Fruit fly (Drosophila melanogaster) whole organism, prepupa: ENCODE measurements around the gene Drs.

Source experiments
- Blimp-1 ChIP-seq: fragments of 200-800 bp; sonication (Bioruptor generic); optimal IDR thresholded peaks from 3 replicates; lab custom pipeline; 2017; ENCODE audit warnings: missing biosample characterization, missing genetic modification characterization, mild to moderate bottlenecking, moderate library complexity, missing genetic modification reagents
- CG10631 ChIP-seq: fragments of 200-800 bp; sonication (Bioruptor generic); optimal IDR thresholded peaks from 2 replicates; lab custom pipeline; 2016; ENCODE audit warnings: missing biosample characterization, missing genetic modification characterization
- CG10669 ChIP-seq: fragments of 200-800 bp; sonication (Bioruptor generic); optimal IDR thresholded peaks from 3 replicates; lab custom pipeline; 2018; ENCODE audit warnings: missing biosample characterization, mild to moderate bottlenecking, missing genetic modification characterization, moderate library complexity
- CG11294 ChIP-seq: fragments of 200-800 bp; sonication (Bioruptor generic); IDR thresholded peaks from 2 replicates; pipeline ENCODE4 v1.3.6; 2022; ENCODE audit warnings: missing biosample characterization, missing genetic modification characterization
- CG11762 ChIP-seq: fragments of 200-800 bp; sonication (Bioruptor generic); optimal IDR thresholded peaks from 3 replicates; lab custom pipeline; 2016; ENCODE audit warnings: missing biosample characterization, missing genetic modification characterization; ENCODE audit not compliant: insufficient read depth
- CG11902 ChIP-seq: fragments of 200-800 bp; sonication (Bioruptor generic); optimal IDR thresholded peaks from 3 replicates; lab custom pipeline; 2016; ENCODE audit warnings: missing biosample characterization, missing genetic modification characterization
- CG15336 ChIP-seq: fragments of 200-800 bp; sonication (Bioruptor generic); IDR thresholded peaks from 2 replicates; pipeline ENCODE4 v1.3.6; 2022; ENCODE audit warnings: missing biosample characterization, missing genetic modification characterization
- CG1621 ChIP-seq: fragments of 200-800 bp; sonication (Bioruptor generic); optimal IDR thresholded peaks from 3 replicates; lab custom pipeline; 2018; ENCODE audit warnings: missing biosample characterization, mild to moderate bottlenecking, missing genetic modification characterization
- CG16779 ChIP-seq: fragments of 200-800 bp; sonication (Bioruptor generic); optimal IDR thresholded peaks from 3 replicates; lab custom pipeline; 2017; ENCODE audit warnings: missing biosample characterization, mild to moderate bottlenecking, missing genetic modification characterization
- CG3032 ChIP-seq: fragments of 200-800 bp; optimal IDR thresholded peaks from 2 replicates; lab custom pipeline; 2019; ENCODE audit warnings: missing biosample characterization, mild to moderate bottlenecking, missing genetic modification characterization, moderate library complexity
- CG31627 ChIP-seq: fragments of 200-800 bp; sonication (Bioruptor generic); optimal IDR thresholded peaks from 3 replicates; lab custom pipeline; 2016; ENCODE audit warnings: missing biosample characterization, missing genetic modification characterization
- CG32006 ChIP-seq: fragments of 200-800 bp; sonication (Bioruptor generic); optimal IDR thresholded peaks from 3 replicates; lab custom pipeline; 2017; ENCODE audit warnings: missing biosample characterization, mild to moderate bottlenecking, missing genetic modification characterization
- CG34406 ChIP-seq: fragments of 200-800 bp; sonication (Bioruptor generic); optimal IDR thresholded peaks from 3 replicates; lab custom pipeline; 2016; ENCODE audit warnings: missing biosample characterization, missing genetic modification characterization
- CG3919 ChIP-seq: fragments of 200-800 bp; sonication (Bioruptor generic); optimal IDR thresholded peaks from 3 replicates; lab custom pipeline; 2016; ENCODE audit warnings: missing biosample characterization, missing genetic modification characterization
- CG4318 ChIP-seq: fragments of 200-800 bp; sonication (Bioruptor generic); optimal IDR thresholded peaks from 3 replicates; lab custom pipeline; 2017; ENCODE audit warnings: missing biosample characterization, mild to moderate bottlenecking, missing genetic modification characterization
- CG6163 ChIP-seq: fragments of 200-800 bp; sonication (Bioruptor generic); IDR thresholded peaks from 3 replicates; pipeline ENCODE4 v1.3.6; 2022; ENCODE audit warnings: missing biosample characterization, missing genetic modification characterization
- CG6276 ChIP-seq: fragments of 200-800 bp; sonication (Bioruptor generic); optimal IDR thresholded peaks from 2 replicates; lab custom pipeline; 2017; ENCODE audit warnings: missing biosample characterization, mild to moderate bottlenecking, missing genetic modification characterization
- CG6792 ChIP-seq: fragments of 200-800 bp; sonication (Bioruptor generic); optimal IDR thresholded peaks from 3 replicates; lab custom pipeline; 2016; ENCODE audit warnings: missing biosample characterization, missing genetic modification characterization
- CG6808 ChIP-seq: fragments of 200-800 bp; sonication (Bioruptor generic); optimal IDR thresholded peaks from 3 replicates; lab custom pipeline; 2017; ENCODE audit warnings: missing biosample characterization, missing genetic modification characterization, mild to moderate bottlenecking, moderate library complexity, missing genetic modification reagents
- CG7368 ChIP-seq: fragments of 200-800 bp; sonication (Bioruptor generic); optimal IDR thresholded peaks from 3 replicates; lab custom pipeline; 2016; ENCODE audit warnings: missing biosample characterization, missing genetic modification characterization
- CG8119 ChIP-seq: fragments of 200-800 bp; sonication (Bioruptor generic); IDR thresholded peaks from 3 replicates; pipeline ENCODE4 v1.3.6; 2022; ENCODE audit warnings: missing biosample characterization, missing genetic modification characterization
- CG8319 ChIP-seq: fragments of 200-800 bp; sonication (Bioruptor generic); optimal IDR thresholded peaks from 3 replicates; lab custom pipeline; 2016; ENCODE audit warnings: missing biosample characterization, missing genetic modification characterization
- CG8632 ChIP-seq: fragments of 200-800 bp; sonication (Bioruptor generic); optimal IDR thresholded peaks from 3 replicates; lab custom pipeline; 2016; ENCODE audit warnings: missing biosample characterization, missing genetic modification characterization
- CG9139 ChIP-seq: fragments of 200-800 bp; sonication (Bioruptor generic); optimal IDR thresholded peaks from 3 replicates; lab custom pipeline; 2017; ENCODE audit warnings: missing biosample characterization, mild to moderate bottlenecking, missing genetic modification characterization
- Eip75B ChIP-seq: fragments of 200-800 bp; sonication (Bioruptor generic); optimal IDR thresholded peaks from 3 replicates; lab custom pipeline; 2016; ENCODE audit warnings: missing biosample characterization, missing genetic modification characterization
- Eip93F ChIP-seq: fragments of 200-800 bp; sonication (Bioruptor generic); optimal IDR thresholded peaks from 2 replicates; lab custom pipeline; 2016; ENCODE audit warnings: missing biosample characterization, mild to moderate bottlenecking, missing genetic modification characterization
- Ets21C ChIP-seq: fragments of 200-800 bp; sonication (Bioruptor generic); optimal IDR thresholded peaks from 3 replicates; lab custom pipeline; 2016; ENCODE audit warnings: missing biosample characterization, missing genetic modification characterization
- Gug ChIP-seq: fragments of 200-800 bp; sonication (Bioruptor generic); IDR thresholded peaks from 2 replicates; pipeline ENCODE4 v1.3.6; 2022; ENCODE audit warnings: missing biosample characterization, missing genetic modification characterization
- Hr38 ChIP-seq: sonication (Bioruptor generic); optimal IDR thresholded peaks from 2 replicates; lab custom pipeline; 2016; ENCODE audit warnings: missing biosample characterization, missing genetic modification characterization
- Hr39 ChIP-seq: fragments of 200-800 bp; sonication (Bioruptor generic); optimal IDR thresholded peaks from 2 replicates; lab custom pipeline; 2016; ENCODE audit warnings: missing biosample characterization, missing genetic modification characterization
- Hr4 ChIP-seq: fragments of 200-800 bp; sonication (Bioruptor generic); optimal IDR thresholded peaks from 3 replicates; lab custom pipeline; 2016; ENCODE audit warnings: missing biosample characterization, missing genetic modification characterization
- Met ChIP-seq: fragments of 200-800 bp; sonication (Bioruptor generic); optimal IDR thresholded peaks from 3 replicates; lab custom pipeline; 2016; ENCODE audit warnings: missing biosample characterization, missing genetic modification characterization
- Smox ChIP-seq: fragments of 200-800 bp; sonication (Bioruptor generic); optimal IDR thresholded peaks from 3 replicates; lab custom pipeline; 2016; ENCODE audit warnings: missing biosample characterization, missing genetic modification characterization
- Sox102F ChIP-seq: fragments of 200-800 bp; sonication (Bioruptor generic); optimal IDR thresholded peaks from 2 replicates; lab custom pipeline; 2016; ENCODE audit warnings: missing biosample characterization, mild to moderate bottlenecking, missing genetic modification characterization
- Sox15 ChIP-seq: fragments of 200-800 bp; sonication (Bioruptor generic); optimal IDR thresholded peaks from 3 replicates; lab custom pipeline; 2016; ENCODE audit warnings: missing biosample characterization, missing genetic modification characterization
- acj6 ChIP-seq: fragments of 200-800 bp; sonication (Bioruptor generic); optimal IDR thresholded peaks from 3 replicates; lab custom pipeline; 2016; ENCODE audit warnings: missing biosample characterization, missing genetic modification characterization
- dac ChIP-seq: fragments of 200-800 bp; sonication (Bioruptor generic); optimal IDR thresholded peaks from 2 replicates; lab custom pipeline; 2017; ENCODE audit warnings: missing biosample characterization, mild to moderate bottlenecking, missing genetic modification characterization
- dsx ChIP-seq: fragments of 200-800 bp; optimal IDR thresholded peaks from 3 replicates; lab custom pipeline; 2019; ENCODE audit warnings: missing biosample characterization, mild to moderate bottlenecking, missing genetic modification characterization, moderate library complexity; ENCODE audit not compliant: poor library complexity, severe bottlenecking
- eg ChIP-seq: fragments of 200-800 bp; sonication (Bioruptor generic); IDR thresholded peaks from 3 replicates; pipeline ENCODE4 v1.3.6; 2022; ENCODE audit warnings: missing biosample characterization, missing genetic modification characterization
- esn ChIP-seq: fragments of 200-800 bp; sonication (Bioruptor generic); optimal IDR thresholded peaks from 2 replicates; lab custom pipeline; 2016; ENCODE audit warnings: missing biosample characterization, mild to moderate bottlenecking, missing genetic modification characterization, moderate library complexity
- fd59A ChIP-seq: fragments of 200-800 bp; sonication (Bioruptor generic); optimal IDR thresholded peaks from 2 replicates; lab custom pipeline; 2017; ENCODE audit warnings: missing biosample characterization, mild to moderate bottlenecking, missing genetic modification characterization, missing genetic modification reagents
- fkh ChIP-seq: fragments of 200-800 bp; sonication (Bioruptor generic); optimal IDR thresholded peaks from 3 replicates; lab custom pipeline; 2017; ENCODE audit warnings: missing biosample characterization, mild to moderate bottlenecking, missing genetic modification characterization, moderate library complexity
- lz ChIP-seq: fragments of 200-800 bp; sonication (Bioruptor generic); optimal IDR thresholded peaks from 3 replicates; lab custom pipeline; 2016; ENCODE audit warnings: missing biosample characterization, missing genetic modification characterization
- net ChIP-seq: fragments of 200-800 bp; sonication (Bioruptor generic); optimal IDR thresholded peaks from 3 replicates; lab custom pipeline; 2016; ENCODE audit warnings: missing biosample characterization, missing genetic modification characterization
- pdm3 ChIP-seq: fragments of 200-800 bp; sonication (Bioruptor generic); optimal IDR thresholded peaks from 3 replicates; lab custom pipeline; 2016; ENCODE audit warnings: missing biosample characterization, missing genetic modification characterization
- salr ChIP-seq, 2 experiments: fragments of 200-800 bp; sonication (Bioruptor generic); optimal IDR thresholded peaks; 3 replicates each; lab custom pipeline; 2016 to 2018; ENCODE audit warnings: missing biosample characterization in 2 of 2, missing genetic modification characterization in 2 of 2, mild to moderate bottlenecking in 1 of 2
- spab ChIP-seq: fragments of 200-800 bp; sonication (Bioruptor generic); optimal IDR thresholded peaks from 2 replicates; lab custom pipeline; 2017; ENCODE audit warnings: missing biosample characterization, mild to moderate bottlenecking, missing genetic modification characterization, missing genetic modification reagents
- ss ChIP-seq, 2 experiments: fragments of 200-800 bp; sonication (Bioruptor generic); optimal IDR thresholded peaks; 2 replicates in 1 of 2; 3 replicates in 1 of 2; lab custom pipeline; 2017 to 2018; ENCODE audit warnings: mild to moderate bottlenecking in 2 of 2, missing biosample characterization in 2 of 2, missing genetic modification characterization in 2 of 2, moderate library complexity in 1 of 2
- svp ChIP-seq: fragments of 200-800 bp; sonication (Bioruptor generic); peaks from one replicate; lab custom pipeline; 2016; ENCODE audit warnings: missing biosample characterization, missing genetic modification characterization
- topi ChIP-seq: fragments of 200-800 bp; sonication (Bioruptor generic); optimal IDR thresholded peaks from 3 replicates; lab custom pipeline; 2016; ENCODE audit warnings: missing biosample characterization, missing genetic modification characterization
- vri ChIP-seq: fragments of 200-800 bp; sonication (Bioruptor generic); optimal IDR thresholded peaks from 3 replicates; lab custom pipeline; 2016; ENCODE audit warnings: missing biosample characterization, mild to moderate bottlenecking, missing genetic modification characterization

The Drs gene

DNA sequence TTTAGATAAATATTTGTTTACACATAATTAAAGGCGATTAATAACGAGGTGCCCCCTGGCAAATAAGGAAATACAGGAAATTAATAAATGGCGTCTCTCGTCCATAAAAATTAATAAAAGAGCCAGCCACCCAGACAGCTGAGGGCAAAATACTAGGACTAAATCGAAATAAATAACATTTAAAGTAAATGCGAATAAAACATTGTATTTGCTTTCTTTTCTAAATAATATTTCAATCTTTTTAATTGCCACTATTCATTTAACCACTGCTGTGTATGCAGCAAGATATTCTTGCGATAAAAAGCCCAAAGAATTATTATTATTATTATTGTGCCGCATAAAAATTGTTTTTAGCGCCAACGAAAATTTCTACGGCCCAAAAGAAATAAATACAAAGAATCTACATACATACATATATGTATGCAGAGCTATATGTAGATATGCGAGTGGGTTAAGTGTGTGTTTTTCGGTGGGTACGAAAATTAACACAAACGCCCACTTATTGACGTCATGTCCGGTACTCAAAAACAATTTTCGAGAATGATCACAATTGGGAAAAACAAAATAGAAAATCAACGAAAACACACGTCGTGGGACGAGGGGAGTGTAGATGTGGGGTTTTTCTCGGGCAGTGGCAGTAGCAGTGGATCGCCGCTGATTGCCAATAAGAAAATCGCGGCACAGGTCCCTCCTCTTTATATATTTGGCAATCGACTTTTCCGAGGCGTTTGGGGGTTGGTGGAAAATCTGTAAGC is 37.1 kb downstream of the Drs start:
- no peak for TF ChIP-seq CG7368 (GFP tag; lab: Kevin White, UChicago)
- TF ChIP-seq CG10631 (GFP tag; lab: Kevin White, UChicago) = no peak
- TF ChIP-seq spab = no peak
- TF ChIP-seq CG6808 (GFP tag; lab: Kevin White, UChicago) = no peak
- TF ChIP-seq CG16779 (tag; lab: Kevin White, UChicago) = no peak
- TF ChIP-seq Eip75B (GFP tag; lab: Kevin White, UChicago) = no peak
- TF ChIP-seq Hr4 (GFP tag; lab: Kevin White, UChicago) = no peak
- TF ChIP-seq CG3919 (GFP tag; lab: Kevin White, UChicago) = no peak
- no peak for TF ChIP-seq CG32006 (GFP tag; lab: Kevin White, UChicago)
- no peak for TF ChIP-seq CG3032 (tag; lab: Kevin White, UChicago)
- TF ChIP-seq CG4318 (GFP tag; lab: Kevin White, UChicago) = no peak
- no peak for TF ChIP-seq salr (GFP tag; optimal IDR thresholded peaks at IDR 0.05; lab: Kevin White, UChicago)
- no peak for TF ChIP-seq CG8319 (GFP tag; lab: Kevin White, UChicago)
- no peak for TF ChIP-seq CG8632 (GFP tag; lab: Kevin White, UChicago)
- TF ChIP-seq acj6 (GFP tag; lab: Kevin White, UChicago) = peak; percentile 9
- TF ChIP-seq CG34406 = no peak
- no peak for TF ChIP-seq Gug (GFP tag; lab: Robert Waterston, UW)
- no peak for TF ChIP-seq CG15336 (GFP tag; lab: Robert Waterston, UW)
- no peak for TF ChIP-seq CG1621 (tag; lab: Kevin White, UChicago)
- TF ChIP-seq Smox (GFP tag; lab: Kevin White, UChicago) = no peak
- peak; percentile 24 for TF ChIP-seq esn (GFP tag; lab: Kevin White, UChicago)
- TF ChIP-seq Hr39 = peak; percentile 29
- no peak for TF ChIP-seq CG11902 (GFP tag; lab: Kevin White, UChicago)
- TF ChIP-seq CG6792 (GFP tag; lab: Kevin White, UChicago) = no peak
- TF ChIP-seq CG11762 (GFP tag; lab: Kevin White, UChicago) = no peak
- TF ChIP-seq eg (GFP tag; lab: Robert Waterston, UW) = no peak
- no peak for TF ChIP-seq CG10669
- no peak for TF ChIP-seq Blimp-1
- TF ChIP-seq CG6163 (GFP tag; lab: Robert Waterston, UW) = no peak
- TF ChIP-seq svp (GFP tag; lab: Kevin White, UChicago) = peak; percentile 56
- no peak for TF ChIP-seq fd59A
- peak; percentile 21 for TF ChIP-seq topi (GFP tag; lab: Kevin White, UChicago)
- TF ChIP-seq CG11294 (GFP tag; lab: Robert Waterston, UW) = no peak
- no peak for TF ChIP-seq dac (GFP tag; lab: Kevin White, UChicago)
- peak; percentile 34 for TF ChIP-seq lz (GFP tag; lab: Kevin White, UChicago)
- no peak for TF ChIP-seq Sox102F (GFP tag; lab: Kevin White, UChicago)
- TF ChIP-seq CG8119 (GFP tag; lab: Robert Waterston, UW) = no peak
- no peak for TF ChIP-seq dsx (GFP tag; lab: Kevin White, UChicago)
- TF ChIP-seq Sox15 (GFP tag; lab: Kevin White, UChicago) = no peak
- no peak for TF ChIP-seq Eip93F
- TF ChIP-seq Hr38 (GFP tag; lab: Kevin White, UChicago) = no peak
- peak; percentile 29 for TF ChIP-seq Met (GFP tag; lab: Kevin White, UChicago)
- no peak for TF ChIP-seq vri (GFP tag; lab: Kevin White, UChicago)
- peak; percentile 0 for TF ChIP-seq pdm3 (GFP tag; lab: Kevin White, UChicago)
- TF ChIP-seq Ets21C (GFP tag; lab: Kevin White, UChicago) = peak; percentile 1
- no peak for TF ChIP-seq CG9139
- TF ChIP-seq CG31627 (GFP tag; lab: Kevin White, UChicago) = peak; percentile 34
- no peak for TF ChIP-seq net (GFP tag; lab: Kevin White, UChicago)
- no peak for TF ChIP-seq ss (GFP tag; optimal IDR thresholded peaks at IDR 0.05; lab: Kevin White, UChicago)
- TF ChIP-seq fkh (GFP tag; lab: Kevin White, UChicago) = no peak
- TF ChIP-seq CG6276 = no peak
